Fruit fly (Drosophila melanogaster): ENCODE measurements around the gene mub.
A peak's percentile ranks its signal among the peaks of the same experiment; 100 is the strongest.

The mub gene

dm6 chr3L:21832203-21833160 is 12.1 kb upstream of the mub start, which contains the start of the genes CG7148 and Nopp140 (continued):
- TF ChIP-seq CG9817 (tag; optimal IDR thresholded peaks at IDR 0.05) (peak; percentile 67), CG34376 (GFP tag; optimal IDR thresholded peaks at IDR 0.05) (no peak), Ets97D (GFP tag; optimal IDR thresholded peaks at IDR 0.05) (peak; percentile 89), Elba2 (GFP tag; optimal IDR thresholded peaks at IDR 0.05) (no peak), luna (GFP tag; optimal IDR thresholded peaks at IDR 0.05) (peak; percentile 42), CG4404 (GFP tag; IDR thresholded peaks at IDR 0.05) (0 out of 2 replicates have a peak, but pooled peaks have one; percentile 11), CG10959 (GFP tag; IDR thresholded peaks at IDR 0.05) (no peak), CG11085 (GFP tag; IDR thresholded peaks at IDR 0.05) (peak; percentile 52), az2 (GFP tag; optimal IDR thresholded peaks at IDR 0.05) (peak; percentile 57), HLH4C (GFP tag; IDR thresholded peaks at IDR 0.05; ENCODE audit: partially characterized antibody) (0 out of 3 replicates have a peak, but pooled peaks have one; percentile 19), bbx (GFP tag; IDR thresholded peaks at IDR 0.05; ENCODE audit: partially characterized antibody) (peak; percentile 49), CG2678 (tag; optimal IDR thresholded peaks at IDR 0.05) (no peak), CG10147 (GFP tag; optimal IDR thresholded peaks at IDR 0.05) (peak; percentile 53), gt (GFP tag; IDR thresholded peaks at IDR 0.05) (no peak), NFAT (GFP tag; IDR thresholded peaks at IDR 0.05) (peak; percentile 89), Taf1 (GFP tag; IDR thresholded peaks at IDR 0.05) (peak; percentile 27; the same call in 1 of the 2 replicates), CG2202 (tag; optimal IDR thresholded peaks at IDR 0.05) (no peak), yki (optimal IDR thresholded peaks at IDR 0.05) (no peak), oc (tag; optimal IDR thresholded peaks at IDR 0.05) (no peak), esg (GFP tag; conservative IDR thresholded peaks at IDR 0.05) (peak; percentile 44), TFAM (GFP tag; optimal IDR thresholded peaks at IDR 0.05) (no peak), ash1 (GFP tag; optimal IDR thresholded peaks at IDR 0.05) (peak; percentile 45), sqz (GFP tag; optimal IDR thresholded peaks at IDR 0.05) (no peak), CG6791 (GFP tag; IDR thresholded peaks at IDR 0.05; ENCODE audit: partially characterized antibody) (no peak), pzg (GFP tag; optimal IDR thresholded peaks at IDR 0.05) (peak; percentile 91), Dbx (GFP tag; IDR thresholded peaks at IDR 0.05) (peak; percentile 59; the same call in 2 of the 3 replicates), CG16779 (GFP tag; IDR thresholded peaks at IDR 0.05) (peak; percentile 77), CG1529 (GFP tag; optimal IDR thresholded peaks at IDR 0.05) (no peak), CG1647 (GFP tag; optimal IDR thresholded peaks at IDR 0.05) (peak; percentile 61), CG11560 (tag; IDR thresholded peaks at IDR 0.05) (no peak), grn (GFP tag; optimal IDR thresholded peaks at IDR 0.05) (no peak), CG17568 (GFP tag; optimal IDR thresholded peaks at IDR 0.05) (no peak), CG16863 (GFP tag; optimal IDR thresholded peaks at IDR 0.05) (no peak), CG16815 (GFP tag; optimal IDR thresholded peaks at IDR 0.05) (peak; percentile 35), MTF-1 (GFP tag; optimal IDR thresholded peaks at IDR 0.05; ENCODE audit: borderline replicate concordance) (peak; percentile 40), CG9215 (GFP tag; IDR thresholded peaks at IDR 0.05) (peak; percentile 35; the same call in 1 of the 2 replicates), Oli (tag; optimal IDR thresholded peaks at IDR 0.05) (peak; percentile 32), peb (GFP tag; IDR thresholded peaks at IDR 0.05) (0 out of 2 replicates have a peak, but pooled peaks have one; percentile 25), CG7556 (GFP tag; optimal IDR thresholded peaks at IDR 0.05) (no peak), Doc2 (GFP tag; IDR thresholded peaks at IDR 0.05) (no peak), CG11456 (GFP tag; IDR thresholded peaks at IDR 0.05) (peak; percentile 79), CHES-1-like (GFP tag; optimal IDR thresholded peaks at IDR 0.05) (peak; percentile 59), CG33213 (GFP tag; optimal IDR thresholded peaks at IDR 0.05) (peak; percentile 66), pan (optimal IDR thresholded peaks at IDR 0.05) (no peak), pan (GFP tag; optimal IDR thresholded peaks at IDR 0.05 in 1 of 2, IDR thresholded peaks at IDR 0.05 in 1 of 2) (peak in 1 of 2 experiments; percentile 65), CG6813 (GFP tag; optimal IDR thresholded peaks at IDR 0.05) (peak; percentile 50), CG5953 (GFP tag; IDR thresholded peaks at IDR 0.05) (peak; percentile 48; the same call in 1 of the 2 replicates), Ada2b (GFP tag; IDR thresholded peaks at IDR 0.05) (peak; percentile 56), CG10267 (tag; optimal IDR thresholded peaks at IDR 0.05) (peak; percentile 96)

All from whole organism, embryonic.